Fruit fly (Drosophila melanogaster): ENCODE measurements around the gene CG12093.

- TF ChIP-seq CG8478 (optimal IDR thresholded peaks at IDR 0.05) (no peak), CTCF (optimal IDR thresholded peaks at IDR 0.05) (no peak)
These were observed 45.9 kb upstream of the CG12093 start for dm6 chr3L:2819687-2820086.

Measured in S2 (cell line).